Fruit fly (Drosophila melanogaster): Measurements from ENCODE around the gene CG14687.
A peak's percentile ranks its signal among the peaks of the same experiment; 100 is the strongest.

dm6 chr3R:10775246-10775645 is 17.5 kb upstream of the CG14687 start:
- TF ChIP-seq Ets65A (GFP tag), result peak; percentile 86
- no peak for TF ChIP-seq fd64A (GFP tag; optimal IDR thresholded peaks at IDR 0.05)
- no peak for TF ChIP-seq gem (tag; optimal IDR thresholded peaks at IDR 0.05)
